Fruit fly (Drosophila melanogaster) whole organism, embryonic: Measurements from ENCODE around the gene Rok.
A peak's percentile ranks its signal among the peaks of the same experiment; 100 is the strongest.

Experiments used
- CG11247 ChIP-seq: fragments of 200-800 bp; sonication (Bioruptor generic); IDR thresholded peaks from 2 replicates; pipeline ENCODE4 v1.3.6; 2022; ENCODE audit warnings: missing biosample characterization, missing genetic modification characterization
- CG12299 ChIP-seq: fragments of 200-800 bp; sonication (Bioruptor generic); optimal IDR thresholded peaks from 2 replicates; lab custom pipeline; 2018; ENCODE audit warnings: missing biosample characterization, mild to moderate bottlenecking, missing genetic modification characterization
- CG15269 ChIP-seq: fragments of 200-800 bp; sonication (Bioruptor generic); optimal IDR thresholded peaks from 2 replicates; lab custom pipeline; 2018; ENCODE audit warnings: missing biosample characterization, mild to moderate bottlenecking, missing genetic modification characterization, moderate library complexity
- CG4360 ChIP-seq: fragments of 200-800 bp; sonication (Bioruptor generic); IDR thresholded peaks from 2 replicates; pipeline ENCODE4 v1.3.6; 2022; ENCODE audit warnings: missing biosample characterization, missing genetic modification characterization
- CG8478 ChIP-seq: fragments of >200 bp; optimal IDR thresholded peaks from 2 replicates; lab custom pipeline; 2018
- Ravus ChIP-seq: fragments of 200-800 bp; sonication (Bioruptor generic); IDR thresholded peaks from 2 replicates; pipeline ENCODE4 v1.3.6; 2022; ENCODE audit warnings: missing biosample characterization, missing genetic modification characterization
- cas ChIP-seq: fragments of 200-800 bp; sonication (Bioruptor generic); IDR thresholded peaks from 2 replicates; pipeline ENCODE4 v1.3.6; 2022; ENCODE audit warnings: missing biosample characterization, missing genetic modification characterization
- gem ChIP-seq: fragments of 200-800 bp; sonication (Bioruptor generic); optimal IDR thresholded peaks from 2 replicates; lab custom pipeline; 2019; ENCODE audit warnings: missing biosample characterization, mild to moderate bottlenecking, missing genetic modification characterization, moderate library complexity

DNA sequence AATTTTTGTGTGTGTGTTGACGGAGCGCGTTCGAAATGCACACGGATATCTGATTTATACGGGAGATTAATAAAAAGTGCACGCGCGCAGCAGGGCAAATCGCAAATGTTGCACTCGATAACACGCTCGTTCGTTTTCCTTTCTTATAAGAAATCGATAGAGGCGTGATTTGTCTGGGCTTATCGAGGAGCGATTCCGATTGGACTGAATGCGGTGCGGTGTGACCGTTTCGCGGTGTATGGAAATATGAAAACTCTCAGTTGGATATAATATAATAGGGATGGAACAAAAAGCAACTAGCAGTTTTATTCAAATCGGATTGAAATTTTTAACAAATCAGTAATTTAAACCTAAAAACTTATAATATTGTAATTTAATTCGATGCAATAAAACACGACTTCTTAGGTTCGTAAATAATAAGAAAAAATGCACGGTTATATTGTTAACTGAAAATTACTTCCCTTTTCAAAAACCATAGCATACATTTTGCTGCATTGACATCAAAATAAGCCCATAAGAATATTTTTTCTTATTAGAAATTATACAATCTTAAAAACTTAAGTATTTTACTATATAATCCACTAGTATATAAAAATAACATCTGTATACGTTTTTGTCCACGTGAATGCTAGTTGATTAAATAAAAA lies 50.1 kb downstream of the Rok start, which contains the start of gene CanA-14F:
- TF ChIP-seq CG15269 (tag; lab: Kevin White, UChicago) (no peak), CG12299 (no peak), gem (tag; lab: Kevin White, UChicago) (peak; percentile 19), CG8478 (lab: Kevin White, UChicago) (no peak), Ravus (GFP tag; lab: Robert Waterston, UW) (no peak), CG4360 (GFP tag; lab: Robert Waterston, UW) (no peak), CG11247 (GFP tag; lab: Robert Waterston, UW) (no peak), cas (no peak)
